Worm (Caenorhabditis elegans) whole organism, L3 larva: ENCODE measurements around the gene nspb-4.

Source experiments
- R02D3.7 ChIP-seq: fragments of 150-350 bp; optimal IDR thresholded peaks from 2 replicates; lab custom pipeline; 2014; ENCODE audit warnings: missing biosample characterization, missing genetic modification characterization
- ZK546.5 ChIP-seq: sonication (generic microtip); optimal IDR thresholded peaks from 2 replicates; lab custom pipeline; 2017; ENCODE audit warnings: missing biosample characterization, missing genetic modification characterization
- ama-1 ChIP-seq: fragments of 150-350 bp; optimal IDR thresholded peaks from 2 replicates; lab custom pipeline; 2018
- ceh-16 ChIP-seq: sonication (generic microtip); optimal IDR thresholded peaks from 2 replicates; lab custom pipeline; 2017; ENCODE audit warnings: missing biosample characterization, missing genetic modification characterization
- ceh-28 ChIP-seq: fragments of 150-350 bp; optimal IDR thresholded peaks from 2 replicates; lab custom pipeline; 2014; ENCODE audit warnings: missing biosample characterization, missing genetic modification reagents, missing genetic modification characterization
- daf-12 ChIP-seq: fragments of 150-350 bp; optimal IDR thresholded peaks from 2 replicates; lab custom pipeline; 2014; ENCODE audit warnings: missing biosample characterization, missing genetic modification reagents, missing genetic modification characterization
- egl-27 ChIP-seq: sonication (generic microtip); optimal IDR thresholded peaks from 4 replicates; lab custom pipeline; 2017; ENCODE audit warnings: missing biosample characterization, missing genetic modification reagents, missing genetic modification characterization
- egl-5 ChIP-seq: fragments of 150-350 bp; optimal IDR thresholded peaks from 2 replicates; lab custom pipeline; 2017; ENCODE audit warnings: missing biosample characterization, missing genetic modification reagents, missing genetic modification characterization, inconsistent platforms
- elt-2 ChIP-seq: sonication (generic microtip); optimal IDR thresholded peaks from 2 replicates; lab custom pipeline; 2016; ENCODE audit warnings: missing genetic modification reagents, mild to moderate bottlenecking, missing genetic modification characterization, missing compliant biosample characterization
- elt-3 ChIP-seq, 3 experiments: fragments of 150-350 bp in 1 of 3; sonication (generic microtip) in 2 of 3; optimal IDR thresholded peaks; 2 replicates in 2 of 3; 4 replicates in 1 of 3; lab custom pipeline; 2014 to 2017; ENCODE audit warnings: missing biosample characterization in 3 of 3, missing genetic modification characterization in 3 of 3
- eor-1 ChIP-seq, 2 experiments: fragments of 150-350 bp; optimal IDR thresholded peaks; 2 replicates each; lab custom pipeline; 2014 to 2018; ENCODE audit warnings: missing biosample characterization in 2 of 2, missing genetic modification characterization in 2 of 2
- fkh-10 ChIP-seq: sonication (generic microtip); optimal IDR thresholded peaks from 2 replicates; lab custom pipeline; 2017; ENCODE audit warnings: missing biosample characterization, missing genetic modification reagents, missing genetic modification characterization
- fos-1 ChIP-seq: fragments of 150-350 bp; optimal IDR thresholded peaks from 2 replicates; lab custom pipeline; 2014; ENCODE audit warnings: missing biosample characterization, missing genetic modification characterization
- hmg-11 ChIP-seq: sonication (generic microtip); optimal IDR thresholded peaks from 2 replicates; lab custom pipeline; 2016; ENCODE audit warnings: missing genetic modification characterization, missing compliant biosample characterization
- lin-15B ChIP-seq: fragments of 150-350 bp; optimal IDR thresholded peaks from 2 replicates; lab custom pipeline; 2014; ENCODE audit warnings: missing biosample characterization, missing genetic modification characterization
- mdl-1 ChIP-seq: fragments of 150-350 bp; optimal IDR thresholded peaks from 2 replicates; lab custom pipeline; 2014; ENCODE audit warnings: missing biosample characterization, missing genetic modification characterization
- nfya-1 ChIP-seq: sonication (generic microtip); optimal IDR thresholded peaks from 2 replicates; lab custom pipeline; 2017; ENCODE audit warnings: missing genetic modification characterization, mild to moderate bottlenecking, missing compliant biosample characterization, antibody characterized with exemption, moderate library complexity; ENCODE audit not compliant: insufficient read depth
- nhr-12 ChIP-seq: fragments of 150-350 bp; optimal IDR thresholded peaks from 2 replicates; lab custom pipeline; 2014; ENCODE audit warnings: missing biosample characterization, missing genetic modification characterization
- nhr-23 ChIP-seq: fragments of 150-350 bp; optimal IDR thresholded peaks from 2 replicates; lab custom pipeline; 2014; ENCODE audit warnings: missing biosample characterization, missing genetic modification reagents, missing genetic modification characterization
- nhr-237 ChIP-seq: fragments of 150-350 bp; optimal IDR thresholded peaks from 2 replicates; lab custom pipeline; 2014; ENCODE audit warnings: missing biosample characterization, missing genetic modification characterization
- nhr-25 ChIP-seq: sonication (generic microtip); optimal IDR thresholded peaks from 2 replicates; lab custom pipeline; 2017; ENCODE audit warnings: missing biosample characterization, missing genetic modification characterization
- nhr-43 ChIP-seq: sonication (generic microtip); optimal IDR thresholded peaks from 2 replicates; lab custom pipeline; 2016; ENCODE audit warnings: mild to moderate bottlenecking, missing genetic modification characterization, missing compliant biosample characterization; ENCODE audit not compliant: poor library complexity, severe bottlenecking
- nhr-67 ChIP-seq: fragments of 150-350 bp; optimal IDR thresholded peaks from 2 replicates; lab custom pipeline; 2014; ENCODE audit warnings: missing biosample characterization, missing genetic modification characterization
- nhr-77 ChIP-seq: fragments of 150-350 bp; optimal IDR thresholded peaks from 2 replicates; lab custom pipeline; 2014; ENCODE audit warnings: missing biosample characterization, missing genetic modification characterization
- pha-4 ChIP-seq: fragments of 150-350 bp; optimal IDR thresholded peaks from 2 replicates; lab custom pipeline; 2014; ENCODE audit warnings: missing biosample characterization, missing genetic modification reagents, missing genetic modification characterization
- pqm-1 ChIP-seq: fragments of 150-350 bp; optimal IDR thresholded peaks from 2 replicates; lab custom pipeline; 2017; ENCODE audit warnings: missing biosample characterization, missing genetic modification characterization, inconsistent platforms
- sea-2 ChIP-seq: fragments of 150-350 bp; sonication (generic microtip); optimal IDR thresholded peaks from 4 replicates; lab custom pipeline; 2014; ENCODE audit warnings: missing biosample characterization, missing genetic modification reagents, missing genetic modification characterization
- skn-1 ChIP-seq: fragments of 150-350 bp; optimal IDR thresholded peaks from 2 replicates; lab custom pipeline; 2014; ENCODE audit warnings: missing biosample characterization, missing genetic modification characterization
- snpc-4 ChIP-seq: fragments of 150-350 bp; optimal IDR thresholded peaks from 2 replicates; lab custom pipeline; 2014; ENCODE audit warnings: missing biosample characterization, missing genetic modification characterization
- tbx-2 ChIP-seq: sonication (generic microtip); optimal IDR thresholded peaks from 2 replicates; lab custom pipeline; 2016; ENCODE audit warnings: mild to moderate bottlenecking, missing genetic modification characterization, missing compliant biosample characterization
- unc-62 ChIP-seq: fragments of 150-350 bp; sonication (generic microtip); optimal IDR thresholded peaks from 4 replicates; lab custom pipeline; 2014; ENCODE audit warnings: missing biosample characterization, missing genetic modification reagents, missing genetic modification characterization
- zag-1 ChIP-seq: fragments of 150-350 bp; optimal IDR thresholded peaks from 2 replicates; lab custom pipeline; 2014; ENCODE audit warnings: missing biosample characterization, missing genetic modification characterization
- ztf-11 ChIP-seq: fragments of 150-350 bp; optimal IDR thresholded peaks from 2 replicates; lab custom pipeline; 2014; ENCODE audit warnings: missing biosample characterization, missing genetic modification characterization
- ztf-4 ChIP-seq: fragments of 150-350 bp; optimal IDR thresholded peaks from 2 replicates; lab custom pipeline; 2014; ENCODE audit warnings: missing biosample characterization, missing genetic modification characterization

nspb-4 gene

ce11 chrIV:6585397-6585921 lies 12.6 kb upstream of the nspb-4 start, which contains the start of the genes F38A5.2 and dnj-11 (continued):
- TF ChIP-seq mdl-1 (no peak), pqm-1 (tag; lab: Kevin White, UChicago) (peak; percentile 62), pha-4 (tag; lab: Kevin White, UChicago) (peak; percentile 97), fkh-10 (GFP tag; lab: Kevin White, UChicago) (peak; percentile 44), ceh-28 (peak; percentile 18), nhr-43 (tag; lab: Kevin White, UChicago) (peak; percentile 69), ztf-4 (no peak), nfya-1 (tag; lab: Kevin White, UChicago) (peak; percentile 86), lin-15B (peak; percentile 94), nhr-67 (tag; lab: Kevin White, UChicago) (no peak), egl-27 (tag; lab: Kevin White, UChicago) (no peak), ZK546.5 (no peak), zag-1 (tag; lab: Kevin White, UChicago) (no peak), unc-62 (no peak), snpc-4 (tag; lab: Kevin White, UChicago) (peak; percentile 82), fos-1 (tag; lab: Kevin White, UChicago) (no peak), R02D3.7 (tag; lab: Kevin White, UChicago) (peak; percentile 68), nhr-77 (tag; lab: Kevin White, UChicago) (no peak), tbx-2 (tag; lab: Kevin White, UChicago) (no peak), nhr-23 (tag; lab: Kevin White, UChicago) (peak; percentile 85), nhr-237 (tag; lab: Kevin White, UChicago) (no peak), sea-2 (GFP tag; lab: Kevin White, UChicago) (no peak), eor-1 (tag; optimal IDR thresholded peaks at IDR 0.05; lab: Kevin White, UChicago) (no peak), hmg-11 (tag; lab: Kevin White, UChicago) (peak; percentile 76)

DNA sequence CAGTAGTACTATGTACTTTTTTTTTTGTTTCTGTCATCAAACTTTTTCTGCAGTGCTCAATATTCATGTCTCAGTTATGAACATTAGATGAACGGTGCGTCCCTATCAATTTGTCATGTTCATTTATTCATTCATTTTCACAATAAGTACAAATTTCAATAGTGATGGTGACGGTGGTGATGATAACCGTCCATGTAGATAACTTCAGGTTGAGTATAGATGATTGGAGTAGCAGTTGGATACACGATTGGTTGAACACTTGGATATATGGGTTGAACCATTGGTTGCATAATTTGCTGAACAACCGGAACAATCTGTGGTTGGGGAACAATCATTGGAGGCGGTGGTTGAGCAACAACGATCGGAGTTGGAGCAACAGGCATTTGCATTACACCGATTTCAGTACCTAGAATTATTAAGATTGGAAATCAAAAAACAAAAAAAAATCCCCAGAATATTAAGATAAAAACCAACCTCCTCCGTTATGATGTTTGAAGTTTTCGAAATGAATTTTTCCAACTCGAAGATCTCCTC lies 9.9 kb upstream of the nspb-4 start:
- TF ChIP-seq nhr-12 (no peak), nhr-23 (tag; lab: Kevin White, UChicago) (no peak), ZK546.5 (no peak), nhr-43 (tag; lab: Kevin White, UChicago) (no peak), egl-27 (tag; lab: Kevin White, UChicago) (no peak), nhr-67 (tag; lab: Kevin White, UChicago) (no peak), elt-2 (tag; lab: Kevin White, UChicago) (no peak), ceh-16 (no peak), fkh-10 (GFP tag; lab: Kevin White, UChicago) (no peak), nfya-1 (tag; lab: Kevin White, UChicago) (no peak), sea-2 (GFP tag; lab: Kevin White, UChicago) (no peak), elt-3 (tag; optimal IDR thresholded peaks at IDR 0.05; lab: Kevin White, UChicago) (no peak), ama-1 (lab: Kevin White, UChicago) (no peak), nhr-237 (tag; lab: Kevin White, UChicago) (no peak), tbx-2 (tag; lab: Kevin White, UChicago) (no peak), ztf-11 (no peak), daf-12 (no peak), nhr-25 (no peak), egl-5 (tag; lab: Kevin White, UChicago) (no peak), eor-1 (tag; optimal IDR thresholded peaks at IDR 0.05; lab: Kevin White, UChicago) (no peak)
- TF ChIP-seq, all 47 proteins: peak for 0

- TF ChIP-seq pqm-1 (tag; lab: Kevin White, UChicago) (peak; percentile 69), nhr-12 (no peak), skn-1 (tag; lab: Kevin White, UChicago) (no peak), elt-2 (tag; lab: Kevin White, UChicago) (peak; percentile 72)
Observed at ce11 chrIV:6590029-6590428, 8.0 kb upstream of the nspb-4 start, which contains the start of the genes lec-11 and irld-7. Gene lec-11 (minus strand): TSS chrIV:6590154. Gene irld-7 (plus strand): TSS chrIV:6590360.
